Fruit fly (Drosophila melanogaster) whole organism, embryonic: ENCODE data around the gene Adat1.

Experiments
- Bdp1 ChIP-seq: fragments of 200-800 bp; sonication (Bioruptor generic); optimal IDR thresholded peaks from 3 replicates; lab custom pipeline; 2016; ENCODE audit warnings: missing biosample characterization, missing genetic modification characterization
- BtbVII ChIP-seq: fragments of 200-800 bp; sonication (Bioruptor generic); optimal IDR thresholded peaks from 3 replicates; lab custom pipeline; 2017; ENCODE audit warnings: missing biosample characterization, mild to moderate bottlenecking, missing genetic modification characterization
- CG10209 ChIP-seq: fragments of 200-800 bp; sonication (Bioruptor generic); optimal IDR thresholded peaks from 3 replicates; lab custom pipeline; 2017; ENCODE audit warnings: missing biosample characterization, mild to moderate bottlenecking, missing genetic modification characterization, missing genetic modification reagents
- CG1024 ChIP-seq: fragments of 200-800 bp; sonication (Bioruptor generic); IDR thresholded peaks from 2 replicates; pipeline ENCODE4 v1.3.6; 2022; ENCODE audit warnings: missing biosample characterization, missing genetic modification characterization
- CG1233 ChIP-seq: fragments of 200-800 bp; sonication (Bioruptor generic); optimal IDR thresholded peaks from 4 replicates; lab custom pipeline; 2018; ENCODE audit warnings: missing biosample characterization, mild to moderate bottlenecking, missing genetic modification characterization
- CG14710 ChIP-seq: fragments of 200-800 bp; sonication (Bioruptor generic); optimal IDR thresholded peaks from 3 replicates; lab custom pipeline; 2019; ENCODE audit warnings: missing biosample characterization, mild to moderate bottlenecking, missing genetic modification characterization, moderate library complexity
- CG1529 ChIP-seq: fragments of 200-800 bp; sonication (Bioruptor generic); optimal IDR thresholded peaks from 3 replicates; lab custom pipeline; 2018; ENCODE audit warnings: missing biosample characterization, missing genetic modification characterization
- CG16815 ChIP-seq: fragments of 200-800 bp; sonication (Bioruptor generic); optimal IDR thresholded peaks from 3 replicates; lab custom pipeline; 2017; ENCODE audit warnings: missing biosample characterization, mild to moderate bottlenecking, missing genetic modification characterization
- CG17186 ChIP-seq: fragments of 200-800 bp; sonication (Bioruptor generic); optimal IDR thresholded peaks from 3 replicates; lab custom pipeline; 2017; ENCODE audit warnings: missing biosample characterization, missing genetic modification reagents, missing genetic modification characterization
- CG17385 ChIP-seq: fragments of 200-800 bp; sonication (Bioruptor generic); optimal IDR thresholded peaks from 3 replicates; lab custom pipeline; 2018; ENCODE audit warnings: missing biosample characterization, mild to moderate bottlenecking, missing genetic modification characterization
- CG17829 ChIP-seq: fragments of 200-800 bp; optimal IDR thresholded peaks from 2 replicates; lab custom pipeline; 2019; ENCODE audit warnings: missing biosample characterization, mild to moderate bottlenecking, missing genetic modification characterization, moderate library complexity
- CG17912 ChIP-seq: fragments of 200-800 bp; sonication (Bioruptor generic); optimal IDR thresholded peaks from 2 replicates; lab custom pipeline; 2018; ENCODE audit warnings: missing biosample characterization, mild to moderate bottlenecking, missing genetic modification characterization
- CG2875 ChIP-seq: fragments of 200-800 bp; sonication (Bioruptor generic); optimal IDR thresholded peaks from 2 replicates; lab custom pipeline; 2017; ENCODE audit warnings: missing biosample characterization, mild to moderate bottlenecking, missing genetic modification characterization, missing genetic modification reagents
- CG32532 ChIP-seq: fragments of 200-800 bp; sonication (Bioruptor generic); IDR thresholded peaks from 2 replicates; pipeline ENCODE4 v1.3.6; 2022; ENCODE audit warnings: missing biosample characterization, missing genetic modification characterization
- CG6654 ChIP-seq: fragments of 200-800 bp; sonication (Bioruptor generic); optimal IDR thresholded peaks from 2 replicates; lab custom pipeline; 2017; ENCODE audit warnings: missing biosample characterization, mild to moderate bottlenecking, missing genetic modification characterization
- CG7928 ChIP-seq: fragments of 200-800 bp; sonication (Bioruptor generic); optimal IDR thresholded peaks from 2 replicates; lab custom pipeline; 2017; ENCODE audit warnings: missing biosample characterization, mild to moderate bottlenecking, missing genetic modification characterization
- CG8290 ChIP-seq, 3 experiments: fragments of 200-800 bp; sonication (Bioruptor generic); optimal IDR thresholded peaks; 2 replicates each; lab custom pipeline; 2016 to 2019; ENCODE audit warnings: missing biosample characterization in 3 of 3, missing genetic modification characterization in 3 of 3, mild to moderate bottlenecking in 2 of 3, moderate library complexity in 1 of 3
- CG8924 ChIP-seq: fragments of 200-800 bp; optimal IDR thresholded peaks from 3 replicates; lab custom pipeline; 2019; ENCODE audit warnings: missing biosample characterization, mild to moderate bottlenecking, missing genetic modification characterization, moderate library complexity
- CG9727 ChIP-seq: fragments of 200-800 bp; sonication (Bioruptor generic); optimal IDR thresholded peaks from 3 replicates; lab custom pipeline; 2017; ENCODE audit warnings: missing biosample characterization, mild to moderate bottlenecking, missing genetic modification characterization
- Dll ChIP-seq: fragments of 200-800 bp; sonication (Bioruptor generic); IDR thresholded peaks from 4 replicates; pipeline ENCODE4 v1.3.6; 2022; ENCODE audit warnings: missing biosample characterization, missing genetic modification characterization; ENCODE audit not compliant: partially characterized antibody
- Dp ChIP-seq: fragments of 200-800 bp; sonication (Bioruptor generic); optimal IDR thresholded peaks from 2 replicates; lab custom pipeline; 2018; ENCODE audit warnings: missing biosample characterization, mild to moderate bottlenecking, missing genetic modification characterization, moderate library complexity
- E2f2 ChIP-seq: fragments of 200-800 bp; sonication (Bioruptor generic); IDR thresholded peaks from 2 replicates; pipeline ENCODE4 v1.3.6; 2022; ENCODE audit warnings: missing biosample characterization, missing genetic modification characterization
- Elba2 ChIP-seq: fragments of 200-800 bp; sonication (Bioruptor generic); optimal IDR thresholded peaks from 3 replicates; lab custom pipeline; 2016; ENCODE audit warnings: missing biosample characterization, missing genetic modification characterization
- Hr3 ChIP-seq: fragments of 200-800 bp; sonication (Bioruptor generic); optimal IDR thresholded peaks from 3 replicates; lab custom pipeline; 2016; ENCODE audit warnings: missing biosample characterization, missing genetic modification characterization
- MBD-R2 ChIP-seq: fragments of 200-800 bp; sonication (Bioruptor generic); IDR thresholded peaks from 2 replicates; pipeline ENCODE4 v1.3.6; 2022; ENCODE audit warnings: missing biosample characterization, missing genetic modification characterization
- Nf-YC ChIP-seq: fragments of 200-800 bp; optimal IDR thresholded peaks from 3 replicates; lab custom pipeline; 2019; ENCODE audit warnings: missing biosample characterization, mild to moderate bottlenecking, missing genetic modification characterization, moderate library complexity
- Opbp ChIP-seq: fragments of 200-800 bp; sonication (Bioruptor generic); IDR thresholded peaks from 3 replicates; pipeline ENCODE4 v1.3.6; 2022; ENCODE audit warnings: missing biosample characterization, missing genetic modification characterization; ENCODE audit not compliant: partially characterized antibody
- Optix ChIP-seq: fragments of 200-800 bp; sonication (Bioruptor generic); IDR thresholded peaks from 3 replicates; pipeline ENCODE4 v1.3.6; 2022; ENCODE audit warnings: missing biosample characterization, missing genetic modification characterization
- Pdp1 ChIP-seq, 2 experiments: fragments of 200-800 bp; sonication (Bioruptor generic); optimal IDR thresholded peaks; 3 replicates each; lab custom pipeline; 2016; ENCODE audit warnings: missing biosample characterization in 2 of 2, missing genetic modification characterization in 2 of 2, mild to moderate bottlenecking in 1 of 2, moderate library complexity in 1 of 2
- Ptx1 ChIP-seq: fragments of 200-800 bp; sonication (Bioruptor generic); IDR thresholded peaks from 2 replicates; pipeline ENCODE4 v1.3.6; 2022; ENCODE audit warnings: missing biosample characterization, missing genetic modification characterization
- Sin3A ChIP-seq: fragments of >200 bp; optimal IDR thresholded peaks from 2 replicates; lab custom pipeline; 2018
- Sry-δ ChIP-seq: fragments of 200-800 bp; sonication (Bioruptor generic); optimal IDR thresholded peaks from 2 replicates; lab custom pipeline; 2016; ENCODE audit warnings: missing biosample characterization, missing genetic modification characterization
- Tbp ChIP-seq: fragments of >200 bp; optimal IDR thresholded peaks from 2 replicates; lab custom pipeline; 2018; ENCODE audit warnings: missing biosample characterization, missing genetic modification characterization
- az2 ChIP-seq: fragments of 200-800 bp; sonication (Bioruptor generic); optimal IDR thresholded peaks from 3 replicates; lab custom pipeline; 2016; ENCODE audit warnings: missing biosample characterization, missing genetic modification characterization
- bsh ChIP-seq, 2 experiments: fragments of 200-800 bp; sonication (Bioruptor generic); optimal IDR thresholded peaks; 2 replicates each; lab custom pipeline; 2017 to 2018; ENCODE audit warnings: mild to moderate bottlenecking in 2 of 2, missing biosample characterization in 2 of 2, missing genetic modification characterization in 2 of 2, moderate library complexity in 1 of 2
- emc ChIP-seq: fragments of 200-800 bp; sonication (Bioruptor generic); optimal IDR thresholded peaks from 2 replicates; lab custom pipeline; 2016; ENCODE audit warnings: missing biosample characterization, missing genetic modification characterization
- gce ChIP-seq: fragments of 200-800 bp; sonication (Bioruptor generic); IDR thresholded peaks from 3 replicates; pipeline ENCODE4 v1.3.6; 2022; ENCODE audit warnings: missing biosample characterization, missing genetic modification characterization
- gfzf ChIP-seq: fragments of 200-800 bp; sonication (Bioruptor generic); optimal IDR thresholded peaks from 2 replicates; lab custom pipeline; 2016; ENCODE audit warnings: missing biosample characterization, mild to moderate bottlenecking, missing genetic modification characterization, moderate library complexity
- grn ChIP-seq: fragments of 200-800 bp; sonication (Bioruptor generic); optimal IDR thresholded peaks from 3 replicates; lab custom pipeline; 2017; ENCODE audit warnings: missing biosample characterization, missing genetic modification characterization
- her ChIP-seq: fragments of 200-800 bp; sonication (Bioruptor generic); optimal IDR thresholded peaks from 2 replicates; lab custom pipeline; 2016; ENCODE audit warnings: missing biosample characterization, missing genetic modification characterization
- knrl ChIP-seq: fragments of 200-800 bp; sonication (Bioruptor generic); IDR thresholded peaks from 3 replicates; pipeline ENCODE4 v1.3.6; 2022; ENCODE audit warnings: missing biosample characterization, missing genetic modification characterization; ENCODE audit not compliant: partially characterized antibody
- phol ChIP-seq: fragments of 200-800 bp; sonication (Bioruptor generic); optimal IDR thresholded peaks from 3 replicates; lab custom pipeline; 2018; ENCODE audit warnings: missing biosample characterization, mild to moderate bottlenecking, missing genetic modification characterization, moderate library complexity
- pzg ChIP-seq: fragments of 200-800 bp; sonication (Bioruptor generic); optimal IDR thresholded peaks from 3 replicates; lab custom pipeline; 2018; ENCODE audit warnings: missing biosample characterization, mild to moderate bottlenecking, missing genetic modification characterization, moderate library complexity
- sc ChIP-seq, 3 experiments: fragments of >200 bp in 2 of 3; fragments of 200-800 bp in 1 of 3; sonication (Bioruptor generic) in 1 of 3; optimal IDR thresholded peaks; 2 replicates in 2 of 3; 3 replicates in 1 of 3; lab custom pipeline; 2017; ENCODE audit warnings: mild to moderate bottlenecking in 1 of 3, missing biosample characterization in 1 of 3, missing genetic modification characterization in 1 of 3, missing genetic modification reagents in 1 of 3
- sim ChIP-seq: fragments of 200-800 bp; sonication (Bioruptor generic); IDR thresholded peaks from 2 replicates; pipeline ENCODE4 v1.3.6; 2022; ENCODE audit warnings: missing biosample characterization, missing genetic modification characterization
- trem ChIP-seq: fragments of 200-800 bp; optimal IDR thresholded peaks from 3 replicates; lab custom pipeline; 2019; ENCODE audit warnings: missing biosample characterization, mild to moderate bottlenecking, missing genetic modification characterization, moderate library complexity
- twi ChIP-seq: fragments of 200-800 bp; optimal IDR thresholded peaks from 2 replicates; lab custom pipeline; 2019; ENCODE audit warnings: missing biosample characterization, mild to moderate bottlenecking, missing genetic modification characterization, moderate library complexity
- vvl ChIP-seq: fragments of 200-800 bp; sonication (Bioruptor generic); IDR thresholded peaks from 2 replicates; pipeline ENCODE4 v1.3.6; 2022; ENCODE audit warnings: missing biosample characterization, missing genetic modification characterization
- wor ChIP-seq: fragments of 200-800 bp; sonication (Bioruptor generic); IDR thresholded peaks from 2 replicates; pipeline ENCODE4 v1.3.6; 2022; ENCODE audit warnings: missing biosample characterization, missing genetic modification characterization

Gene Adat1

dm6 chr2L:13813604-13814178, 2.4 kb upstream of the Adat1 start, which contains the start of gene Sos (continued):
- TF ChIP-seq knrl (GFP tag; lab: Robert Waterston, UW) (peak; percentile 22; the same call in 1 of the 3 replicates), CG8290 (GFP tag; optimal IDR thresholded peaks at IDR 0.05; lab: Kevin White, UChicago) (no peak), CG8290 (tag; optimal IDR thresholded peaks at IDR 0.05; lab: Kevin White, UChicago) (no peak), MBD-R2 (GFP tag; lab: Robert Waterston, UW) (peak; percentile 87), CG1233 (GFP tag; lab: Kevin White, UChicago) (no peak), Sry-δ (GFP tag; lab: Kevin White, UChicago) (peak; percentile 32), CG1529 (GFP tag; lab: Kevin White, UChicago) (no peak), gfzf (peak; percentile 94), CG6654 (GFP tag; lab: Kevin White, UChicago) (no peak), pzg (peak; percentile 96), CG17385 (GFP tag; lab: Kevin White, UChicago) (peak; percentile 99), az2 (GFP tag; lab: Kevin White, UChicago) (no peak), CG17829 (peak; percentile 47), bsh (GFP tag; optimal IDR thresholded peaks at IDR 0.05; lab: Kevin White, UChicago) (no peak), emc (no peak), Bdp1 (GFP tag; lab: Kevin White, UChicago) (no peak), Dp (GFP tag; lab: Kevin White, UChicago) (peak; percentile 94), vvl (GFP tag; lab: Robert Waterston, UW) (0 out of 2 replicates have a peak, but pooled peaks have one; percentile 23), wor (GFP tag; lab: Robert Waterston, UW) (no peak), gce (no peak), Elba2 (GFP tag; lab: Kevin White, UChicago) (peak; percentile 33), Hr3 (no peak), CG10209 (GFP tag; lab: Kevin White, UChicago) (no peak), CG1024 (GFP tag; lab: Robert Waterston, UW) (no peak), CG2875 (no peak), her (GFP tag; lab: Kevin White, UChicago) (no peak), CG9727 (GFP tag; lab: Kevin White, UChicago) (no peak), Ptx1 (GFP tag; lab: Robert Waterston, UW) (no peak), Nf-YC (tag; lab: Kevin White, UChicago) (no peak), CG17912 (GFP tag; lab: Kevin White, UChicago) (peak; percentile 53), sim (GFP tag; lab: Robert Waterston, UW) (no peak), trem (tag; lab: Kevin White, UChicago) (peak; percentile 73), CG17186 (peak; percentile 9), Pdp1 (GFP tag; optimal IDR thresholded peaks at IDR 0.05; lab: Kevin White, UChicago) (peak in 1 of 2 experiments; percentile 17), CG8924 (tag; lab: Kevin White, UChicago) (no peak), Dll (0 out of 4 replicates have a peak, but pooled peaks have one; percentile 12), CG32532 (GFP tag; lab: Robert Waterston, UW) (0 out of 2 replicates have a peak, but pooled peaks have one; percentile 9), Tbp (GFP tag; lab: Kevin White, UChicago) (no peak), Sin3A (lab: Kevin White, UChicago) (no peak), phol (tag; lab: Kevin White, UChicago) (peak; percentile 46), grn (GFP tag; lab: Kevin White, UChicago) (no peak), CG14710 (tag; lab: Kevin White, UChicago) (peak; percentile 60), CG7928 (GFP tag; lab: Kevin White, UChicago) (peak; percentile 89), twi (no peak), CG16815 (no peak), Opbp (GFP tag; lab: Robert Waterston, UW) (no peak), Optix (GFP tag; lab: Robert Waterston, UW) (no peak), sc (optimal IDR thresholded peaks at IDR 0.05; lab: Kevin White, UChicago) (no peak), sc (GFP tag; optimal IDR thresholded peaks at IDR 0.05; lab: Kevin White, UChicago) (no peak), E2f2 (GFP tag; lab: Robert Waterston, UW) (peak; percentile 92), BtbVII (GFP tag; lab: Kevin White, UChicago) (no peak)
